Worm (Caenorhabditis elegans) whole organism, L4 larva: ENCODE data around the gene Y71H2AM.25.

Experiments
- D1046.2 ChIP-seq: fragments of 200-800 bp; sonication (Bioruptor generic); IDR thresholded peaks from 2 replicates; pipeline ENCODE4 v1.3.6; 2022; ENCODE audit warnings: missing genetic modification characterization, missing compliant biosample characterization
- F37D6.2 ChIP-seq: sonication (generic microtip); optimal IDR thresholded peaks from 2 replicates; lab custom pipeline; 2016; ENCODE audit warnings: mild to moderate bottlenecking, missing genetic modification characterization, missing compliant biosample characterization
- Y75B8A.6 ChIP-seq: fragments of 200-800 bp; sonication (Bioruptor generic); IDR thresholded peaks from 2 replicates; pipeline ENCODE4 v1.3.6; 2022; ENCODE audit warnings: missing genetic modification reagents, missing genetic modification characterization, missing compliant biosample characterization
- aha-1 ChIP-seq: fragments of 150-350 bp; peaks from one replicate; lab custom pipeline; 2014; ENCODE audit warnings: missing biosample characterization, missing genetic modification characterization
- aly-2 ChIP-seq: sonication (generic microtip); optimal IDR thresholded peaks from 2 replicates; lab custom pipeline; 2018; ENCODE audit warnings: missing biosample characterization, missing genetic modification characterization
- ceh-28 ChIP-seq: fragments of 150-350 bp; optimal IDR thresholded peaks from 2 replicates; lab custom pipeline; 2014; ENCODE audit warnings: missing biosample characterization, missing genetic modification reagents, missing genetic modification characterization
- ceh-44 ChIP-seq: fragments of 200-800 bp; sonication (Bioruptor generic); IDR thresholded peaks from 2 replicates; pipeline ENCODE4 v1.3.6; 2022; ENCODE audit warnings: missing genetic modification reagents, missing genetic modification characterization, missing compliant biosample characterization
- ctbp-1 ChIP-seq: fragments of 200-800 bp; sonication (Bioruptor generic); IDR thresholded peaks from 2 replicates; pipeline ENCODE4 v1.3.6; 2022; ENCODE audit warnings: missing genetic modification reagents, missing genetic modification characterization, missing compliant biosample characterization
- daf-16 ChIP-seq, 3 experiments: sonication (generic microtip); optimal IDR thresholded peaks; 2 replicates each; lab custom pipeline; 2016 to 2017; ENCODE audit warnings: missing genetic modification characterization in 3 of 3, missing genetic modification reagents in 3 of 3, mild to moderate bottlenecking in 2 of 3, missing compliant biosample characterization in 2 of 3, missing biosample characterization in 1 of 3, moderate library complexity in 1 of 3
- dmd-6 ChIP-seq: fragments of 200-800 bp; sonication (Bioruptor generic); IDR thresholded peaks from 2 replicates; pipeline ENCODE4 v1.3.6; 2022; ENCODE audit warnings: missing genetic modification reagents, missing genetic modification characterization, missing compliant biosample characterization
- dpl-1 ChIP-seq: fragments of 150-350 bp; optimal IDR thresholded peaks from 2 replicates; lab custom pipeline; 2014; ENCODE audit warnings: missing biosample characterization, missing genetic modification reagents, missing genetic modification characterization
- dve-1 ChIP-seq: sonication (generic microtip); optimal IDR thresholded peaks from 2 replicates; lab custom pipeline; 2017; ENCODE audit warnings: antibody characterized with exemption, mild to moderate bottlenecking, missing genetic modification characterization, missing compliant biosample characterization; ENCODE audit not compliant: insufficient read depth
- egl-27 ChIP-seq: sonication (generic microtip); optimal IDR thresholded peaks from 3 replicates; lab custom pipeline; 2017; ENCODE audit warnings: missing biosample characterization, missing genetic modification reagents, missing genetic modification characterization
- fkh-10 ChIP-seq: fragments of 150-350 bp; optimal IDR thresholded peaks from 2 replicates; lab custom pipeline; 2014; ENCODE audit warnings: missing biosample characterization, missing genetic modification reagents, missing genetic modification characterization
- hlh-11 ChIP-seq: fragments of 200-800 bp; sonication (Bioruptor generic); optimal IDR thresholded peaks from 2 replicates; lab custom pipeline; 2018; ENCODE audit warnings: mild to moderate bottlenecking, missing genetic modification characterization, missing compliant biosample characterization
- hlh-30 ChIP-seq: sonication (generic microtip); optimal IDR thresholded peaks from 2 replicates; lab custom pipeline; 2017; ENCODE audit warnings: antibody characterized with exemption, mild to moderate bottlenecking, missing genetic modification characterization, missing compliant biosample characterization; ENCODE audit not compliant: insufficient read depth
- hmg-1.1 ChIP-seq: fragments of 200-800 bp; sonication (Bioruptor generic); IDR thresholded peaks from 2 replicates; pipeline ENCODE4 v1.3.6; 2022; ENCODE audit warnings: missing genetic modification reagents, missing genetic modification characterization, missing compliant biosample characterization
- lim-7 ChIP-seq: fragments of 200-800 bp; sonication (Bioruptor generic); IDR thresholded peaks from 2 replicates; pipeline ENCODE4 v1.3.6; 2022; ENCODE audit warnings: missing genetic modification characterization, missing compliant biosample characterization
- lin-13 ChIP-seq: fragments of 150-350 bp; optimal IDR thresholded peaks from 2 replicates; lab custom pipeline; 2014; ENCODE audit warnings: missing biosample characterization, missing genetic modification reagents, missing genetic modification characterization
- lin-38 ChIP-seq: fragments of 200-800 bp; sonication (Bioruptor generic); IDR thresholded peaks from 2 replicates; pipeline ENCODE4 v1.3.6; 2022; ENCODE audit warnings: missing genetic modification reagents, missing genetic modification characterization, missing compliant biosample characterization
- lin-39 ChIP-seq: fragments of 150-350 bp; optimal IDR thresholded peaks from 2 replicates; lab custom pipeline; 2014; ENCODE audit warnings: missing biosample characterization, missing genetic modification reagents, missing genetic modification characterization
- lsy-2 ChIP-seq, 2 experiments: fragments of 150-350 bp in 1 of 2; sonication (generic microtip) in 1 of 2; optimal IDR thresholded peaks; 2 replicates each; lab custom pipeline; 2014 to 2017; ENCODE audit warnings: missing biosample characterization in 2 of 2, missing genetic modification characterization in 2 of 2
- madf-9 ChIP-seq: fragments of 200-800 bp; sonication (Bioruptor generic); conservative IDR thresholded peaks from 2 replicates; pipeline ENCODE4 v1.3.6; 2022; ENCODE audit warnings: missing genetic modification reagents, missing genetic modification characterization, missing compliant biosample characterization
- mdl-1 ChIP-seq, 2 experiments: fragments of 150-350 bp in 1 of 2; sonication (generic microtip) in 1 of 2; optimal IDR thresholded peaks; 2 replicates each; lab custom pipeline; 2014 to 2017; ENCODE audit warnings: missing biosample characterization in 2 of 2, missing genetic modification characterization in 2 of 2
- mep-1 ChIP-seq: fragments of 150-350 bp; sonication (generic microtip); optimal IDR thresholded peaks from 3 replicates; lab custom pipeline; 2014; ENCODE audit warnings: missing biosample characterization, missing genetic modification characterization
- mes-2 ChIP-seq: sonication (generic microtip); optimal IDR thresholded peaks from 2 replicates; lab custom pipeline; 2016; ENCODE audit warnings: missing genotype, mild to moderate bottlenecking, missing genetic modification characterization, missing compliant biosample characterization; ENCODE audit not compliant: poor library complexity, severe bottlenecking
- nhr-10 ChIP-seq: fragments of 150-350 bp; optimal IDR thresholded peaks from 2 replicates; lab custom pipeline; 2014; ENCODE audit warnings: missing biosample characterization, missing genetic modification characterization
- nhr-102 ChIP-seq: sonication (generic microtip); optimal IDR thresholded peaks from 2 replicates; lab custom pipeline; 2016; ENCODE audit warnings: mild to moderate bottlenecking, missing genetic modification characterization, moderate library complexity, missing compliant biosample characterization
- nhr-28 ChIP-seq: fragments of 150-350 bp; optimal IDR thresholded peaks from 2 replicates; lab custom pipeline; 2014; ENCODE audit warnings: missing biosample characterization, missing genetic modification characterization
- php-3 ChIP-seq: fragments of 200-800 bp; sonication (Bioruptor generic); IDR thresholded peaks from 2 replicates; pipeline ENCODE4 v1.3.6; 2022; ENCODE audit warnings: missing genetic modification reagents, missing genetic modification characterization, missing compliant biosample characterization
- rbr-2 ChIP-seq: sonication (generic microtip); optimal IDR thresholded peaks from 2 replicates; lab custom pipeline; 2016; ENCODE audit warnings: missing genotype, missing genetic modification characterization, missing compliant biosample characterization
- saeg-2 ChIP-seq: fragments of 200-800 bp; sonication (Bioruptor generic); IDR thresholded peaks from 2 replicates; pipeline ENCODE4 v1.3.6; 2022; ENCODE audit warnings: missing genetic modification reagents, missing genetic modification characterization, missing compliant biosample characterization
- skn-1 ChIP-seq: fragments of 150-350 bp; optimal IDR thresholded peaks from 2 replicates; lab custom pipeline; 2014; ENCODE audit warnings: missing biosample characterization, missing genetic modification characterization
- snpc-1.2 ChIP-seq: fragments of 200-800 bp; sonication (Bioruptor generic); IDR thresholded peaks from 2 replicates; pipeline ENCODE4 v1.3.6; 2022; ENCODE audit warnings: missing genetic modification reagents, missing genetic modification characterization, missing compliant biosample characterization
- spr-3 ChIP-seq: fragments of 200-800 bp; sonication (Bioruptor generic); optimal IDR thresholded peaks from 2 replicates; lab custom pipeline; 2018; ENCODE audit warnings: mild to moderate bottlenecking, missing genetic modification characterization, missing compliant biosample characterization
- zfp-2 ChIP-seq: sonication (generic microtip); optimal IDR thresholded peaks from 2 replicates; lab custom pipeline; 2016; ENCODE audit warnings: mild to moderate bottlenecking, missing genetic modification characterization, missing compliant biosample characterization

Gene Y71H2AM.25

ce11 chrIII:2814919-2815554 lies 12.8 kb downstream of the Y71H2AM.25 start, which contains the start of gene tufm-1:
Gene tufm-1, minus strand, starts transcription at chrIII:2814969.
- TF ChIP-seq mep-1 (peak; percentile 8), madf-9 (GFP tag; lab: Robert Waterston, UW) (no peak), daf-16 (GFP tag; optimal IDR thresholded peaks at IDR 0.05; lab: Kevin White, UChicago) (no peak), daf-16 (tag; optimal IDR thresholded peaks at IDR 0.05; lab: Kevin White, UChicago) (peak; percentile 55), zfp-2 (tag; lab: Kevin White, UChicago) (no peak), lin-38 (GFP tag; lab: Robert Waterston, UW) (peak; percentile 75), hlh-11 (tag; lab: Kevin White, UChicago) (peak; percentile 21), mes-2 (tag; lab: Kevin White, UChicago) (peak; percentile 63), snpc-1.2 (GFP tag; lab: Robert Waterston, UW) (no peak), dpl-1 (GFP tag; lab: Kevin White, UChicago) (peak; percentile 54), lin-13 (GFP tag; lab: Kevin White, UChicago) (peak; percentile 29), aha-1 (tag; lab: Kevin White, UChicago) (no peak), lsy-2 (tag; optimal IDR thresholded peaks at IDR 0.05; lab: Kevin White, UChicago) (peak in 1 of 2 experiments; percentile 97), dmd-6 (no peak), ctbp-1 (no peak), dve-1 (tag; lab: Kevin White, UChicago) (peak; percentile 38), lim-7 (GFP tag; lab: Robert Waterston, UW) (no peak), spr-3 (GFP tag; lab: Kevin White, UChicago) (no peak), hlh-30 (peak; percentile 57), rbr-2 (tag; lab: Kevin White, UChicago) (peak; percentile 31), ceh-28 (peak; percentile 7), egl-27 (tag; lab: Kevin White, UChicago) (no peak), mdl-1 (tag; optimal IDR thresholded peaks at IDR 0.05; lab: Kevin White, UChicago) (peak in 1 of 2 experiments; percentile 3)
- TF ChIP-seq, all 104 proteins: peak for 13

ce11 chrIII:2816205-2816923 lies 14.1 kb downstream of the Y71H2AM.25 start:
- TF ChIP-seq F37D6.2 (no peak), skn-1 (tag; lab: Kevin White, UChicago) (no peak), lsy-2 (tag; optimal IDR thresholded peaks at IDR 0.05; lab: Kevin White, UChicago) (peak in 1 of 2 experiments; percentile 41), hlh-30 (peak; percentile 80), hmg-1.1 (GFP tag; lab: Robert Waterston, UW) (0 out of 2 replicates have a peak, but pooled peaks have one; percentile 14), ctbp-1 (no peak), D1046.2 (GFP tag; lab: Robert Waterston, UW) (no peak), aha-1 (tag; lab: Kevin White, UChicago) (peak; percentile 56), nhr-102 (tag; lab: Kevin White, UChicago) (no peak), lin-39 (tag; lab: Kevin White, UChicago) (no peak), Y75B8A.6 (GFP tag; lab: Robert Waterston, UW) (no peak), aly-2 (tag; lab: Kevin White, UChicago) (no peak), nhr-10 (tag; lab: Kevin White, UChicago) (no peak), php-3 (GFP tag; lab: Robert Waterston, UW) (no peak), saeg-2 (GFP tag; lab: Robert Waterston, UW) (no peak), ceh-44 (GFP tag; lab: Robert Waterston, UW) (no peak), nhr-28 (peak; percentile 13), fkh-10 (no peak)
